Worm (Caenorhabditis elegans) whole organism, late embryonic: Measurements from ENCODE around the gene srx-85.

Source experiments
- F13H6.1 ChIP-seq: sonication (generic microtip); optimal IDR thresholded peaks from 2 replicates; lab custom pipeline; 2016; ENCODE audit warnings: missing genetic modification characterization, missing compliant biosample characterization
- ama-1 ChIP-seq: fragments of 150-350 bp; optimal IDR thresholded peaks from 2 replicates; lab custom pipeline; 2014
- ceh-14 ChIP-seq: sonication (generic microtip); optimal IDR thresholded peaks from 2 replicates; lab custom pipeline; 2016; ENCODE audit warnings: missing genotype, missing genetic modification characterization, missing compliant biosample characterization
- elt-4 ChIP-seq: sonication (generic microtip); optimal IDR thresholded peaks from 2 replicates; lab custom pipeline; 2016; ENCODE audit warnings: missing genetic modification characterization, missing compliant biosample characterization
- fax-1 ChIP-seq: sonication (generic microtip); optimal IDR thresholded peaks from 2 replicates; lab custom pipeline; 2016; ENCODE audit warnings: missing genotype, missing genetic modification characterization, missing compliant biosample characterization
- nhr-11 ChIP-seq: fragments of 150-350 bp; optimal IDR thresholded peaks from 2 replicates; lab custom pipeline; 2014; ENCODE audit warnings: missing biosample characterization, missing genetic modification characterization
- npax-4 ChIP-seq: sonication (generic microtip); optimal IDR thresholded peaks from 2 replicates; lab custom pipeline; 2016; ENCODE audit warnings: missing genetic modification characterization, missing compliant biosample characterization
- pha-4 ChIP-seq: fragments of 150-350 bp; optimal IDR thresholded peaks from 2 replicates; lab custom pipeline; 2018; ENCODE audit warnings: missing biosample characterization, missing genetic modification reagents, missing genetic modification characterization
- rnt-1 ChIP-seq: sonication (generic microtip); optimal IDR thresholded peaks from 2 replicates; lab custom pipeline; 2016; ENCODE audit warnings: missing genetic modification characterization, missing compliant biosample characterization
- unc-3 ChIP-seq, 2 experiments: fragments of 200-800 bp in 1 of 2; sonication (Bioruptor generic) in 1 of 2; sonication (generic microtip) in 1 of 2; conservative IDR thresholded peaks in 1 of 2; optimal IDR thresholded peaks in 1 of 2; 2 replicates each; pipeline versions ENCODE4 v1.3.6 to Lab custom; 2016 to 2022; ENCODE audit warnings: missing compliant biosample characterization in 2 of 2, missing genetic modification characterization in 2 of 2, missing genetic modification reagents in 1 of 2
- unc-42 ChIP-seq: sonication (generic microtip); optimal IDR thresholded peaks from 2 replicates; lab custom pipeline; 2016; ENCODE audit warnings: missing genotype, missing genetic modification characterization, missing compliant biosample characterization
- unc-86 ChIP-seq: sonication (generic microtip); optimal IDR thresholded peaks from 2 replicates; lab custom pipeline; 2016; ENCODE audit warnings: missing genetic modification characterization, missing compliant biosample characterization

ce11 chrV:11572803-11573490 lies 20.5 kb downstream of the srx-85 start, which contains the start of the genes H12C20.7 and nhr-68:
- TF ChIP-seq rnt-1 (tag; lab: Kevin White, UChicago) (no peak), ama-1 (lab: Kevin White, UChicago) (no peak), F13H6.1 (tag; lab: Kevin White, UChicago) (no peak), nhr-11 (tag; lab: Kevin White, UChicago) (no peak), npax-4 (tag; lab: Kevin White, UChicago) (no peak), pha-4 (tag; lab: Kevin White, UChicago) (no peak), ceh-14 (no peak), unc-86 (tag; lab: Kevin White, UChicago) (no peak), fax-1 (tag; lab: Kevin White, UChicago) (no peak), unc-3 (GFP tag; conservative IDR thresholded peaks at IDR 0.05; lab: Robert Waterston, UW) (no peak), unc-3 (tag; optimal IDR thresholded peaks at IDR 0.05; lab: Kevin White, UChicago) (no peak), elt-4 (no peak), unc-42 (no peak)
